Fruit fly (Drosophila melanogaster) whole organism, embryonic: ENCODE results near the gene CNMa.
A peak's percentile ranks its signal among the peaks of the same experiment; 100 is the strongest.

Source experiments
- Aef1 ChIP-seq: fragments of 200-800 bp; sonication (Bioruptor generic); IDR thresholded peaks from 3 replicates; pipeline ENCODE4 v1.3.6; 2022; ENCODE audit warnings: missing biosample characterization, missing genetic modification characterization
- CG10565 ChIP-seq: fragments of 200-800 bp; sonication (Bioruptor generic); optimal IDR thresholded peaks from 3 replicates; lab custom pipeline; 2016; ENCODE audit warnings: missing biosample characterization, mild to moderate bottlenecking, missing genetic modification characterization
- CG12071 ChIP-seq: fragments of 200-800 bp; sonication (Bioruptor generic); optimal IDR thresholded peaks from 3 replicates; lab custom pipeline; 2018; ENCODE audit warnings: missing biosample characterization, mild to moderate bottlenecking, missing genetic modification characterization
- CG12659 ChIP-seq: fragments of 200-800 bp; sonication (Bioruptor generic); optimal IDR thresholded peaks from 3 replicates; lab custom pipeline; 2017; ENCODE audit warnings: mild to moderate bottlenecking, missing biosample characterization, missing genetic modification reagents, missing genetic modification characterization
- CG15073 ChIP-seq: fragments of 200-800 bp; sonication (Bioruptor generic); optimal IDR thresholded peaks from 2 replicates; lab custom pipeline; 2016; ENCODE audit warnings: missing biosample characterization, missing genetic modification characterization
- CG15479 ChIP-seq: fragments of 200-800 bp; sonication (Bioruptor generic); optimal IDR thresholded peaks from 3 replicates; lab custom pipeline; 2019; ENCODE audit warnings: missing biosample characterization, mild to moderate bottlenecking, missing genetic modification characterization, moderate library complexity
- CG15514 ChIP-seq: fragments of 200-800 bp; sonication (Bioruptor generic); optimal IDR thresholded peaks from 3 replicates; lab custom pipeline; 2017; ENCODE audit warnings: missing biosample characterization, missing genetic modification characterization, mild to moderate bottlenecking, moderate library complexity, missing genetic modification reagents
- CG16813 ChIP-seq: fragments of 200-800 bp; sonication (Bioruptor generic); IDR thresholded peaks from 3 replicates; pipeline ENCODE4 v1.3.6; 2022; ENCODE audit warnings: missing biosample characterization, missing genetic modification characterization; ENCODE audit not compliant: partially characterized antibody
- CG17912 ChIP-seq: fragments of 200-800 bp; sonication (Bioruptor generic); optimal IDR thresholded peaks from 2 replicates; lab custom pipeline; 2018; ENCODE audit warnings: missing biosample characterization, mild to moderate bottlenecking, missing genetic modification characterization
- CG18011 ChIP-seq: fragments of 200-800 bp; sonication (Bioruptor generic); optimal IDR thresholded peaks from 2 replicates; lab custom pipeline; 2017; ENCODE audit warnings: missing biosample characterization, missing genetic modification characterization, mild to moderate bottlenecking, moderate library complexity, missing genotype
- CG18619 ChIP-seq: fragments of 200-800 bp; sonication (Bioruptor generic); optimal IDR thresholded peaks from 3 replicates; lab custom pipeline; 2017; ENCODE audit warnings: missing biosample characterization, mild to moderate bottlenecking, missing genetic modification characterization
- CG4360 ChIP-seq: fragments of 200-800 bp; sonication (Bioruptor generic); IDR thresholded peaks from 2 replicates; pipeline ENCODE4 v1.3.6; 2022; ENCODE audit warnings: missing biosample characterization, missing genetic modification characterization
- CG4424 ChIP-seq: fragments of 200-800 bp; sonication (Bioruptor generic); optimal IDR thresholded peaks from 3 replicates; lab custom pipeline; 2016; ENCODE audit warnings: missing biosample characterization, missing genetic modification characterization
- CG5245 ChIP-seq: fragments of 200-800 bp; sonication (Bioruptor generic); optimal IDR thresholded peaks from 3 replicates; lab custom pipeline; 2016; ENCODE audit warnings: missing biosample characterization, missing genetic modification characterization
- CG6175 ChIP-seq: fragments of 200-800 bp; sonication (Bioruptor generic); IDR thresholded peaks from 3 replicates; pipeline ENCODE4 v1.3.6; 2022; ENCODE audit warnings: missing biosample characterization, missing genetic modification characterization
- CG7271 ChIP-seq: fragments of 200-800 bp; sonication (Bioruptor generic); optimal IDR thresholded peaks from 2 replicates; lab custom pipeline; 2018; ENCODE audit warnings: missing biosample characterization, mild to moderate bottlenecking, missing genetic modification characterization, moderate library complexity
- CG7745 ChIP-seq: fragments of 200-800 bp; sonication (Bioruptor generic); optimal IDR thresholded peaks from 2 replicates; lab custom pipeline; 2018; ENCODE audit warnings: missing biosample characterization, mild to moderate bottlenecking, missing genetic modification characterization, moderate library complexity
- CG9876 ChIP-seq: fragments of 200-800 bp; sonication (Bioruptor generic); optimal IDR thresholded peaks from 2 replicates; lab custom pipeline; 2016; ENCODE audit warnings: missing biosample characterization, missing genetic modification characterization
- D19A ChIP-seq: fragments of 200-800 bp; optimal IDR thresholded peaks from 3 replicates; lab custom pipeline; 2019; ENCODE audit warnings: missing biosample characterization, mild to moderate bottlenecking, missing genetic modification characterization, moderate library complexity
- Deaf1 ChIP-seq: fragments of 200-800 bp; optimal IDR thresholded peaks from 3 replicates; lab custom pipeline; 2019; ENCODE audit warnings: missing biosample characterization, mild to moderate bottlenecking, missing genetic modification characterization, moderate library complexity
- Dip3 ChIP-seq: fragments of 200-800 bp; sonication (Bioruptor generic); optimal IDR thresholded peaks from 3 replicates; lab custom pipeline; 2016; ENCODE audit warnings: missing biosample characterization, missing genetic modification characterization
- Drgx ChIP-seq: fragments of 200-800 bp; sonication (Bioruptor generic); IDR thresholded peaks from 2 replicates; pipeline ENCODE4 v1.3.6; 2022; ENCODE audit warnings: missing biosample characterization, missing genetic modification characterization
- H2.0 ChIP-seq: fragments of 200-800 bp; sonication (Bioruptor generic); IDR thresholded peaks from 2 replicates; pipeline ENCODE4 v1.3.6; 2022; ENCODE audit warnings: missing biosample characterization, missing genetic modification characterization
- HLH3B ChIP-seq: fragments of 200-800 bp; sonication (Bioruptor generic); IDR thresholded peaks from 2 replicates; pipeline ENCODE4 v1.3.6; 2022; ENCODE audit warnings: missing biosample characterization, missing genetic modification characterization
- Hr78 ChIP-seq, 2 experiments: fragments of 200-800 bp in 1 of 2; fragments of >200 bp in 1 of 2; sonication (Bioruptor generic) in 1 of 2; optimal IDR thresholded peaks; 2 replicates each; lab custom pipeline; 2017 to 2019; ENCODE audit warnings: missing biosample characterization in 2 of 2, missing genetic modification characterization in 2 of 2, mild to moderate bottlenecking in 1 of 2, moderate library complexity in 1 of 2
- Lhr ChIP-seq: fragments of 200-800 bp; sonication (Bioruptor generic); optimal IDR thresholded peaks from 3 replicates; lab custom pipeline; 2017; ENCODE audit warnings: mild to moderate bottlenecking, missing biosample characterization, missing genetic modification reagents, missing genetic modification characterization
- Mes4 ChIP-seq: fragments of 200-800 bp; sonication (Bioruptor generic); optimal IDR thresholded peaks from 2 replicates; lab custom pipeline; 2016; ENCODE audit warnings: missing biosample characterization, missing genetic modification characterization
- Nf-YB ChIP-seq: fragments of 200-800 bp; sonication (Bioruptor generic); optimal IDR thresholded peaks from 3 replicates; lab custom pipeline; 2019; ENCODE audit warnings: missing biosample characterization, mild to moderate bottlenecking, missing genetic modification characterization, moderate library complexity
- Sin3A ChIP-seq: fragments of >200 bp; optimal IDR thresholded peaks from 2 replicates; lab custom pipeline; 2018
- Sox100B ChIP-seq: fragments of 200-800 bp; sonication (Bioruptor generic); optimal IDR thresholded peaks from 3 replicates; lab custom pipeline; 2018; ENCODE audit warnings: missing biosample characterization, mild to moderate bottlenecking, missing genetic modification characterization
- Tbp ChIP-seq: fragments of >200 bp; optimal IDR thresholded peaks from 2 replicates; lab custom pipeline; 2018; ENCODE audit warnings: missing biosample characterization, missing genetic modification characterization
- ato ChIP-seq: fragments of 200-800 bp; sonication (Bioruptor generic); IDR thresholded peaks from 2 replicates; pipeline ENCODE4 v1.3.6; 2022; ENCODE audit warnings: missing biosample characterization, missing genetic modification characterization; ENCODE audit not compliant: partially characterized antibody
- bsh ChIP-seq, 2 experiments: fragments of 200-800 bp; sonication (Bioruptor generic); optimal IDR thresholded peaks; 2 replicates each; lab custom pipeline; 2017 to 2018; ENCODE audit warnings: mild to moderate bottlenecking in 2 of 2, missing biosample characterization in 2 of 2, missing genetic modification characterization in 2 of 2, moderate library complexity in 1 of 2
- croc ChIP-seq: fragments of 200-800 bp; sonication (Bioruptor generic); conservative IDR thresholded peaks from 3 replicates; pipeline ENCODE4 v1.3.6; 2022; ENCODE audit warnings: missing biosample characterization, missing genetic modification characterization
- dimm ChIP-seq: fragments of 200-800 bp; sonication (Bioruptor generic); IDR thresholded peaks from 2 replicates; pipeline ENCODE4 v1.3.6; 2022; ENCODE audit warnings: missing biosample characterization, missing genetic modification characterization
- exex ChIP-seq: fragments of 200-800 bp; sonication (Bioruptor generic); optimal IDR thresholded peaks from 4 replicates; lab custom pipeline; 2018; ENCODE audit warnings: missing biosample characterization, mild to moderate bottlenecking, missing genetic modification characterization, moderate library complexity
- eyg ChIP-seq: fragments of 200-800 bp; sonication (Bioruptor generic); optimal IDR thresholded peaks from 3 replicates; lab custom pipeline; 2016; ENCODE audit warnings: missing biosample characterization, missing genetic modification characterization
- h ChIP-seq: fragments of >200 bp; optimal IDR thresholded peaks from 2 replicates; lab custom pipeline; 2017
- insv ChIP-seq, 2 experiments: fragments of 200-800 bp; sonication (Bioruptor generic); optimal IDR thresholded peaks; 3 replicates each; lab custom pipeline; 2016 to 2018; ENCODE audit warnings: missing biosample characterization in 2 of 2, missing genetic modification characterization in 2 of 2
- jigr1 ChIP-seq: fragments of 200-800 bp; sonication (Bioruptor generic); IDR thresholded peaks from 3 replicates; pipeline ENCODE4 v1.3.6; 2022; ENCODE audit warnings: missing biosample characterization, missing genetic modification characterization
- jumu ChIP-seq: fragments of 200-800 bp; sonication (Bioruptor generic); optimal IDR thresholded peaks from 3 replicates; lab custom pipeline; 2016; ENCODE audit warnings: missing biosample characterization, missing genetic modification characterization
- knrl ChIP-seq: fragments of 200-800 bp; sonication (Bioruptor generic); IDR thresholded peaks from 3 replicates; pipeline ENCODE4 v1.3.6; 2022; ENCODE audit warnings: missing biosample characterization, missing genetic modification characterization; ENCODE audit not compliant: partially characterized antibody
- nmo ChIP-seq: fragments of 200-800 bp; sonication (Bioruptor generic); optimal IDR thresholded peaks from 2 replicates; lab custom pipeline; 2018; ENCODE audit warnings: missing biosample characterization, mild to moderate bottlenecking, missing genetic modification characterization, moderate library complexity
- org-1 ChIP-seq: fragments of 200-800 bp; sonication (Bioruptor generic); optimal IDR thresholded peaks from 2 replicates; lab custom pipeline; 2017; ENCODE audit warnings: missing biosample characterization, missing genetic modification characterization
- peb ChIP-seq: fragments of 200-800 bp; sonication (Bioruptor generic); IDR thresholded peaks from 2 replicates; pipeline ENCODE4 v1.3.6; 2022; ENCODE audit warnings: missing biosample characterization, missing genetic modification characterization
- prd ChIP-seq, 3 experiments: fragments of >200 bp in 2 of 3; fragments of 200-800 bp in 1 of 3; sonication (Bioruptor generic) in 1 of 3; optimal IDR thresholded peaks in 2 of 3; IDR thresholded peaks in 1 of 3; 2 replicates in 2 of 3; 3 replicates in 1 of 3; pipeline versions ENCODE4 v1.3.6 to Lab custom; 2017 to 2022; ENCODE audit warnings: missing biosample characterization in 1 of 3, missing genetic modification characterization in 1 of 3
- pum ChIP-seq: fragments of 200-800 bp; sonication (Bioruptor generic); optimal IDR thresholded peaks from 2 replicates; lab custom pipeline; 2016; ENCODE audit warnings: missing biosample characterization, missing genetic modification characterization
- run ChIP-seq: fragments of 200-800 bp; sonication (Bioruptor generic); optimal IDR thresholded peaks from 3 replicates; lab custom pipeline; 2018; ENCODE audit warnings: missing biosample characterization, mild to moderate bottlenecking, missing genetic modification characterization
- sd ChIP-seq: fragments of 200-800 bp; sonication (Bioruptor generic); optimal IDR thresholded peaks from 3 replicates; lab custom pipeline; 2018; ENCODE audit warnings: missing biosample characterization, mild to moderate bottlenecking, missing genetic modification characterization, moderate library complexity
- stwl ChIP-seq: fragments of 200-800 bp; sonication (Bioruptor generic); optimal IDR thresholded peaks from 3 replicates; lab custom pipeline; 2018; ENCODE audit warnings: missing biosample characterization, mild to moderate bottlenecking, missing genetic modification characterization, moderate library complexity

The CNMa gene

dm6 chr3L:1808631-1809030, 46.8 kb downstream of the CNMa start (continued):
- TF ChIP-seq ato (GFP tag; lab: Robert Waterston, UW) (no peak), jigr1 (GFP tag; lab: Robert Waterston, UW) (peak; percentile 68; the same call in 2 of the 3 replicates), CG5245 (GFP tag; lab: Kevin White, UChicago) (peak; percentile 84), Drgx (GFP tag; lab: Robert Waterston, UW) (peak; percentile 93), CG12659 (GFP tag; lab: Kevin White, UChicago) (peak; percentile 91), CG18011 (GFP tag; lab: Kevin White, UChicago) (peak; percentile 55), eyg (GFP tag; lab: Kevin White, UChicago) (peak; percentile 84), D19A (tag; lab: Kevin White, UChicago) (no peak), CG10565 (GFP tag; lab: Kevin White, UChicago) (peak; percentile 46), exex (peak; percentile 50), CG15479 (GFP tag; lab: Kevin White, UChicago) (no peak), CG12071 (GFP tag; lab: Kevin White, UChicago) (peak; percentile 91), Dip3 (GFP tag; lab: Kevin White, UChicago) (peak; percentile 79), CG6175 (peak; percentile 86), CG4360 (GFP tag; lab: Robert Waterston, UW) (peak; percentile 66), CG7271 (tag; lab: Kevin White, UChicago) (no peak), sd (tag; lab: Kevin White, UChicago) (peak; percentile 74), Nf-YB (GFP tag; lab: Kevin White, UChicago) (peak; percentile 62), CG17912 (GFP tag; lab: Kevin White, UChicago) (no peak), Aef1 (GFP tag; lab: Robert Waterston, UW) (peak; percentile 92), CG16813 (no peak), peb (peak; percentile 73), Tbp (no peak), h (lab: Kevin White, UChicago) (no peak), Sox100B (GFP tag; lab: Kevin White, UChicago) (no peak), run (peak; percentile 74), Hr78 (GFP tag; optimal IDR thresholded peaks at IDR 0.05; lab: Kevin White, UChicago) (no peak), nmo (GFP tag; lab: Kevin White, UChicago) (peak; percentile 86), CG4424 (GFP tag; lab: Kevin White, UChicago) (peak; percentile 91), knrl (GFP tag; lab: Robert Waterston, UW) (no peak), prd (optimal IDR thresholded peaks at IDR 0.05; lab: Kevin White, UChicago) (no peak), prd (GFP tag; IDR thresholded peaks at IDR 0.05; lab: Robert Waterston, UW) (peak; percentile 93), stwl (tag; lab: Kevin White, UChicago) (peak; percentile 5), insv (GFP tag; optimal IDR thresholded peaks at IDR 0.05; lab: Kevin White, UChicago) (no peak), Sin3A (lab: Kevin White, UChicago) (no peak), bsh (GFP tag; optimal IDR thresholded peaks at IDR 0.05; lab: Kevin White, UChicago) (peak; percentile 59 to 86), dimm (GFP tag; lab: Robert Waterston, UW) (peak; percentile 80), org-1 (GFP tag; lab: Kevin White, UChicago) (peak; percentile 84), CG15073 (GFP tag; lab: Kevin White, UChicago) (peak; percentile 28), CG18619 (GFP tag; lab: Kevin White, UChicago) (peak; percentile 82), Deaf1 (tag; lab: Kevin White, UChicago) (peak; percentile 65), croc (GFP tag; lab: Robert Waterston, UW) (peak; percentile 71; the same call in 2 of the 3 replicates), Lhr (GFP tag; lab: Kevin White, UChicago) (peak; percentile 41), H2.0 (peak; percentile 92), HLH3B (peak; percentile 93), pum (GFP tag; lab: Kevin White, UChicago) (peak; percentile 86), CG7745 (no peak), Mes4 (peak; percentile 81), CG15514 (peak; percentile 82), jumu (GFP tag; lab: Kevin White, UChicago) (peak; percentile 89), CG9876 (peak; percentile 77)
